Fruit fly (Drosophila melanogaster) whole organism, wandering third instar larva: ENCODE results near the gene CG7156.

Source experiments
- Dif ChIP-seq: fragments of 200-275, 200-300 bp; sonication (Bioruptor generic); optimal IDR thresholded peaks from 2 replicates; lab custom pipeline; 2018; ENCODE audit warnings: missing biosample characterization, missing genetic modification characterization; ENCODE audit not compliant: partially characterized antibody
- GATAd ChIP-seq: sonication (Bioruptor generic); optimal IDR thresholded peaks from 2 replicates; lab custom pipeline; 2016; ENCODE audit warnings: missing biosample characterization, missing genetic modification characterization
- N ChIP-seq: fragments of >200 bp; optimal IDR thresholded peaks from 2 replicates; lab custom pipeline; 2018; ENCODE audit warnings: missing biosample characterization, missing external identifiers, missing genetic modification characterization
- br ChIP-seq: fragments of 200-800 bp; sonication (Bioruptor generic); optimal IDR thresholded peaks from 2 replicates; lab custom pipeline; 2016; ENCODE audit warnings: missing biosample characterization, missing genetic modification characterization
- dl ChIP-seq, 2 experiments: fragments of 175-275, 200-275 bp in 1 of 2; fragments of 200-275 bp in 1 of 2; sonication (Bioruptor generic); optimal IDR thresholded peaks; lab custom pipeline; 2018; ENCODE audit warnings: mild to moderate bottlenecking in 2 of 2, missing biosample characterization in 2 of 2, missing genetic modification characterization in 2 of 2, moderate library complexity in 2 of 2; ENCODE audit not compliant: partially characterized antibody in 2 of 2, insufficient read depth in 1 of 2
- dmrt93B ChIP-seq: fragments of 200-800 bp; sonication (Bioruptor generic); optimal IDR thresholded peaks from 2 replicates; lab custom pipeline; 2018; ENCODE audit warnings: missing biosample characterization, mild to moderate bottlenecking, missing genetic modification characterization
- foxo ChIP-seq, 2 experiments: fragments of 200-800 bp; sonication (Bioruptor generic); optimal IDR thresholded peaks; 2 replicates in 1 of 2; 3 replicates in 1 of 2; lab custom pipeline; 2016 to 2017; ENCODE audit warnings: missing biosample characterization in 2 of 2, missing genetic modification characterization in 2 of 2
- fru ChIP-seq: fragments of 200-800 bp; sonication (Bioruptor generic); optimal IDR thresholded peaks from 3 replicates; lab custom pipeline; 2016; ENCODE audit warnings: missing biosample characterization, mild to moderate bottlenecking, missing genetic modification characterization
- psq ChIP-seq: fragments of 200-800 bp; sonication (Bioruptor generic); optimal IDR thresholded peaks from 3 replicates; lab custom pipeline; 2017; ENCODE audit warnings: missing biosample characterization, mild to moderate bottlenecking, missing genetic modification characterization, moderate library complexity
- usp ChIP-seq: fragments of >200 bp; optimal IDR thresholded peaks from 2 replicates; lab custom pipeline; 2017; ENCODE audit warnings: missing biosample characterization, missing genetic modification characterization

- no peak for TF ChIP-seq dl (GFP tag; optimal IDR thresholded peaks at IDR 0.05; lab: Kevin White, UChicago; ENCODE audit: insufficient read depth in 1 of 2, partially characterized antibody in 2 of 2)
- TF ChIP-seq fru (GFP tag; lab: Kevin White, UChicago): no peak
- peak; percentile 84 for TF ChIP-seq psq (GFP tag; lab: Kevin White, UChicago)
- TF ChIP-seq GATAd (GFP tag; lab: Kevin White, UChicago): no peak
- TF ChIP-seq br: no peak
- no peak for TF ChIP-seq dmrt93B
- no peak for TF ChIP-seq N (GFP tag; lab: Kevin White, UChicago)
- peak; percentile 27 for TF ChIP-seq Dif
- no peak for TF ChIP-seq usp
- TF ChIP-seq foxo (GFP tag; optimal IDR thresholded peaks at IDR 0.05; lab: Kevin White, UChicago): no peak
Measured at dm6 chr3R:18243000-18243399, 1.0 kb upstream of the CG7156 start.
